Fruit fly (Drosophila melanogaster) whole organism, prepupa: ENCODE results near the gene CG13318.

Source experiments
- Blimp-1 ChIP-seq: fragments of 200-800 bp; sonication (Bioruptor generic); optimal IDR thresholded peaks from 3 replicates; lab custom pipeline; 2017; ENCODE audit warnings: missing biosample characterization, missing genetic modification characterization, mild to moderate bottlenecking, moderate library complexity, missing genetic modification reagents
- CG10669 ChIP-seq: fragments of 200-800 bp; sonication (Bioruptor generic); optimal IDR thresholded peaks from 3 replicates; lab custom pipeline; 2018; ENCODE audit warnings: missing biosample characterization, mild to moderate bottlenecking, missing genetic modification characterization, moderate library complexity
- CG11762 ChIP-seq: fragments of 200-800 bp; sonication (Bioruptor generic); optimal IDR thresholded peaks from 3 replicates; lab custom pipeline; 2016; ENCODE audit warnings: missing biosample characterization, missing genetic modification characterization; ENCODE audit not compliant: insufficient read depth
- CG11902 ChIP-seq: fragments of 200-800 bp; sonication (Bioruptor generic); optimal IDR thresholded peaks from 3 replicates; lab custom pipeline; 2016; ENCODE audit warnings: missing biosample characterization, missing genetic modification characterization
- CG1621 ChIP-seq: fragments of 200-800 bp; sonication (Bioruptor generic); optimal IDR thresholded peaks from 3 replicates; lab custom pipeline; 2018; ENCODE audit warnings: missing biosample characterization, mild to moderate bottlenecking, missing genetic modification characterization
- CG16779 ChIP-seq: fragments of 200-800 bp; sonication (Bioruptor generic); optimal IDR thresholded peaks from 3 replicates; lab custom pipeline; 2017; ENCODE audit warnings: missing biosample characterization, mild to moderate bottlenecking, missing genetic modification characterization
- CG3032 ChIP-seq: fragments of 200-800 bp; optimal IDR thresholded peaks from 2 replicates; lab custom pipeline; 2019; ENCODE audit warnings: missing biosample characterization, mild to moderate bottlenecking, missing genetic modification characterization, moderate library complexity
- CG31627 ChIP-seq: fragments of 200-800 bp; sonication (Bioruptor generic); optimal IDR thresholded peaks from 3 replicates; lab custom pipeline; 2016; ENCODE audit warnings: missing biosample characterization, missing genetic modification characterization
- CG32006 ChIP-seq: fragments of 200-800 bp; sonication (Bioruptor generic); optimal IDR thresholded peaks from 3 replicates; lab custom pipeline; 2017; ENCODE audit warnings: missing biosample characterization, mild to moderate bottlenecking, missing genetic modification characterization
- CG3919 ChIP-seq: fragments of 200-800 bp; sonication (Bioruptor generic); optimal IDR thresholded peaks from 3 replicates; lab custom pipeline; 2016; ENCODE audit warnings: missing biosample characterization, missing genetic modification characterization
- CG6163 ChIP-seq: fragments of 200-800 bp; sonication (Bioruptor generic); IDR thresholded peaks from 3 replicates; pipeline ENCODE4 v1.3.6; 2022; ENCODE audit warnings: missing biosample characterization, missing genetic modification characterization
- CG6276 ChIP-seq: fragments of 200-800 bp; sonication (Bioruptor generic); optimal IDR thresholded peaks from 2 replicates; lab custom pipeline; 2017; ENCODE audit warnings: missing biosample characterization, mild to moderate bottlenecking, missing genetic modification characterization
- CG6792 ChIP-seq: fragments of 200-800 bp; sonication (Bioruptor generic); optimal IDR thresholded peaks from 3 replicates; lab custom pipeline; 2016; ENCODE audit warnings: missing biosample characterization, missing genetic modification characterization
- CG6808 ChIP-seq: fragments of 200-800 bp; sonication (Bioruptor generic); optimal IDR thresholded peaks from 3 replicates; lab custom pipeline; 2017; ENCODE audit warnings: missing biosample characterization, missing genetic modification characterization, mild to moderate bottlenecking, moderate library complexity, missing genetic modification reagents
- CG6854 ChIP-seq: fragments of 200-800 bp; sonication (Bioruptor generic); optimal IDR thresholded peaks from 2 replicates; lab custom pipeline; 2017; ENCODE audit warnings: missing biosample characterization, mild to moderate bottlenecking, missing genetic modification characterization
- CG7368 ChIP-seq: fragments of 200-800 bp; sonication (Bioruptor generic); optimal IDR thresholded peaks from 3 replicates; lab custom pipeline; 2016; ENCODE audit warnings: missing biosample characterization, missing genetic modification characterization
- CG8319 ChIP-seq: fragments of 200-800 bp; sonication (Bioruptor generic); optimal IDR thresholded peaks from 3 replicates; lab custom pipeline; 2016; ENCODE audit warnings: missing biosample characterization, missing genetic modification characterization
- CG8632 ChIP-seq: fragments of 200-800 bp; sonication (Bioruptor generic); optimal IDR thresholded peaks from 3 replicates; lab custom pipeline; 2016; ENCODE audit warnings: missing biosample characterization, missing genetic modification characterization
- CG9139 ChIP-seq: fragments of 200-800 bp; sonication (Bioruptor generic); optimal IDR thresholded peaks from 3 replicates; lab custom pipeline; 2017; ENCODE audit warnings: missing biosample characterization, mild to moderate bottlenecking, missing genetic modification characterization
- Eip75B ChIP-seq: fragments of 200-800 bp; sonication (Bioruptor generic); optimal IDR thresholded peaks from 3 replicates; lab custom pipeline; 2016; ENCODE audit warnings: missing biosample characterization, missing genetic modification characterization
- Eip78C ChIP-seq: fragments of 200-800 bp; sonication (Bioruptor generic); peaks from one replicate; lab custom pipeline; 2016; ENCODE audit warnings: missing biosample characterization, missing genetic modification characterization
- Eip93F ChIP-seq: fragments of 200-800 bp; sonication (Bioruptor generic); optimal IDR thresholded peaks from 2 replicates; lab custom pipeline; 2016; ENCODE audit warnings: missing biosample characterization, mild to moderate bottlenecking, missing genetic modification characterization
- Ets21C ChIP-seq: fragments of 200-800 bp; sonication (Bioruptor generic); optimal IDR thresholded peaks from 3 replicates; lab custom pipeline; 2016; ENCODE audit warnings: missing biosample characterization, missing genetic modification characterization
- Ets96B ChIP-seq: fragments of 200-800 bp; optimal IDR thresholded peaks from 2 replicates; lab custom pipeline; 2019; ENCODE audit warnings: missing biosample characterization, mild to moderate bottlenecking, missing genetic modification characterization, moderate library complexity
- Hr39 ChIP-seq: fragments of 200-800 bp; sonication (Bioruptor generic); optimal IDR thresholded peaks from 2 replicates; lab custom pipeline; 2016; ENCODE audit warnings: missing biosample characterization, missing genetic modification characterization
- Hr4 ChIP-seq: fragments of 200-800 bp; sonication (Bioruptor generic); optimal IDR thresholded peaks from 3 replicates; lab custom pipeline; 2016; ENCODE audit warnings: missing biosample characterization, missing genetic modification characterization
- Lpt ChIP-seq: fragments of 200-800 bp; sonication (Bioruptor generic); optimal IDR thresholded peaks from 3 replicates; lab custom pipeline; 2016; ENCODE audit warnings: missing biosample characterization, missing genetic modification characterization
- Sox102F ChIP-seq: fragments of 200-800 bp; sonication (Bioruptor generic); optimal IDR thresholded peaks from 2 replicates; lab custom pipeline; 2016; ENCODE audit warnings: missing biosample characterization, mild to moderate bottlenecking, missing genetic modification characterization
- Sox14 ChIP-seq: fragments of 200-800 bp; sonication (Bioruptor generic); optimal IDR thresholded peaks from 3 replicates; lab custom pipeline; 2016; ENCODE audit warnings: missing biosample characterization, missing genetic modification characterization
- achi ChIP-seq: fragments of 200-800 bp; sonication (Bioruptor generic); optimal IDR thresholded peaks from 3 replicates; lab custom pipeline; 2016; ENCODE audit warnings: missing biosample characterization, missing genetic modification characterization
- acj6 ChIP-seq: fragments of 200-800 bp; sonication (Bioruptor generic); optimal IDR thresholded peaks from 3 replicates; lab custom pipeline; 2016; ENCODE audit warnings: missing biosample characterization, missing genetic modification characterization
- cyc ChIP-seq: fragments of 200-800 bp; sonication (Bioruptor generic); optimal IDR thresholded peaks from 3 replicates; lab custom pipeline; 2016; ENCODE audit warnings: missing biosample characterization, missing genetic modification characterization
- dac ChIP-seq: fragments of 200-800 bp; sonication (Bioruptor generic); optimal IDR thresholded peaks from 2 replicates; lab custom pipeline; 2017; ENCODE audit warnings: missing biosample characterization, mild to moderate bottlenecking, missing genetic modification characterization
- dsx ChIP-seq: fragments of 200-800 bp; optimal IDR thresholded peaks from 3 replicates; lab custom pipeline; 2019; ENCODE audit warnings: missing biosample characterization, mild to moderate bottlenecking, missing genetic modification characterization, moderate library complexity; ENCODE audit not compliant: poor library complexity, severe bottlenecking
- eg ChIP-seq: fragments of 200-800 bp; sonication (Bioruptor generic); IDR thresholded peaks from 3 replicates; pipeline ENCODE4 v1.3.6; 2022; ENCODE audit warnings: missing biosample characterization, missing genetic modification characterization
- esn ChIP-seq: fragments of 200-800 bp; sonication (Bioruptor generic); optimal IDR thresholded peaks from 2 replicates; lab custom pipeline; 2016; ENCODE audit warnings: missing biosample characterization, mild to moderate bottlenecking, missing genetic modification characterization, moderate library complexity
- fd59A ChIP-seq: fragments of 200-800 bp; sonication (Bioruptor generic); optimal IDR thresholded peaks from 2 replicates; lab custom pipeline; 2017; ENCODE audit warnings: missing biosample characterization, mild to moderate bottlenecking, missing genetic modification characterization, missing genetic modification reagents
- fkh ChIP-seq: fragments of 200-800 bp; sonication (Bioruptor generic); optimal IDR thresholded peaks from 3 replicates; lab custom pipeline; 2017; ENCODE audit warnings: missing biosample characterization, mild to moderate bottlenecking, missing genetic modification characterization, moderate library complexity
- lz ChIP-seq: fragments of 200-800 bp; sonication (Bioruptor generic); optimal IDR thresholded peaks from 3 replicates; lab custom pipeline; 2016; ENCODE audit warnings: missing biosample characterization, missing genetic modification characterization
- net ChIP-seq: fragments of 200-800 bp; sonication (Bioruptor generic); optimal IDR thresholded peaks from 3 replicates; lab custom pipeline; 2016; ENCODE audit warnings: missing biosample characterization, missing genetic modification characterization
- pdm3 ChIP-seq: fragments of 200-800 bp; sonication (Bioruptor generic); optimal IDR thresholded peaks from 3 replicates; lab custom pipeline; 2016; ENCODE audit warnings: missing biosample characterization, missing genetic modification characterization
- salr ChIP-seq, 2 experiments: fragments of 200-800 bp; sonication (Bioruptor generic); optimal IDR thresholded peaks; 3 replicates each; lab custom pipeline; 2016 to 2018; ENCODE audit warnings: missing biosample characterization in 2 of 2, missing genetic modification characterization in 2 of 2, mild to moderate bottlenecking in 1 of 2
- svp ChIP-seq: fragments of 200-800 bp; sonication (Bioruptor generic); peaks from one replicate; lab custom pipeline; 2016; ENCODE audit warnings: missing biosample characterization, missing genetic modification characterization
- topi ChIP-seq: fragments of 200-800 bp; sonication (Bioruptor generic); optimal IDR thresholded peaks from 3 replicates; lab custom pipeline; 2016; ENCODE audit warnings: missing biosample characterization, missing genetic modification characterization
- vri ChIP-seq: fragments of 200-800 bp; sonication (Bioruptor generic); optimal IDR thresholded peaks from 3 replicates; lab custom pipeline; 2016; ENCODE audit warnings: missing biosample characterization, mild to moderate bottlenecking, missing genetic modification characterization

CG13318 gene

DNA sequence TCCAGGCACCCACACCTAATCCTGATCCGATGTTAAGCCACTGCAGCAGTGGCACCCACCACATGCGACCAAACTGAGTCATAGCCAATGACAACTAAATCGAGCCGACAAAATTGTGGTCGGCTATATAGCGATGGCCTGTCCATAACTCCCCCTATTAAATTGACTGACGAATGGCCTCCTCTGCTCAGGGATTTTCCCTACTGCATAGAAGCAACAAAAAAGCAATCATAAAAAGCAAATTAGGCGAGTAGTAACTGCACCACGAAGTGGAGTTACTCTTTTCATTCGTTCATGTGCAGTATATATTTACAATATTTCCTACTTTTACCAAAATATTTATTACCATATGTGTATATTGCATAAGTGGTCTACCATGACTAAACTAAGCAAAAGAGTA lies at the start of gene CG13318:
Gene CG13318, minus strand, starts transcription at position 101 of the 400 bp plus-strand sequence.
- TF ChIP-seq svp (no peak), CG6808 (GFP tag; lab: Kevin White, UChicago) (no peak), Eip75B (no peak), achi (GFP tag; lab: Kevin White, UChicago) (no peak), CG1621 (tag; lab: Kevin White, UChicago) (no peak), Sox102F (GFP tag; lab: Kevin White, UChicago) (no peak), CG11762 (GFP tag; lab: Kevin White, UChicago) (no peak), CG9139 (no peak), eg (GFP tag; lab: Robert Waterston, UW) (no peak), Sox14 (GFP tag; lab: Kevin White, UChicago) (no peak), lz (GFP tag; lab: Kevin White, UChicago) (no peak), dac (GFP tag; lab: Kevin White, UChicago) (no peak), CG32006 (no peak), CG10669 (GFP tag; lab: Kevin White, UChicago) (no peak), vri (GFP tag; lab: Kevin White, UChicago) (no peak), CG11902 (GFP tag; lab: Kevin White, UChicago) (no peak), salr (GFP tag; optimal IDR thresholded peaks at IDR 0.05; lab: Kevin White, UChicago) (no peak)

DNA sequence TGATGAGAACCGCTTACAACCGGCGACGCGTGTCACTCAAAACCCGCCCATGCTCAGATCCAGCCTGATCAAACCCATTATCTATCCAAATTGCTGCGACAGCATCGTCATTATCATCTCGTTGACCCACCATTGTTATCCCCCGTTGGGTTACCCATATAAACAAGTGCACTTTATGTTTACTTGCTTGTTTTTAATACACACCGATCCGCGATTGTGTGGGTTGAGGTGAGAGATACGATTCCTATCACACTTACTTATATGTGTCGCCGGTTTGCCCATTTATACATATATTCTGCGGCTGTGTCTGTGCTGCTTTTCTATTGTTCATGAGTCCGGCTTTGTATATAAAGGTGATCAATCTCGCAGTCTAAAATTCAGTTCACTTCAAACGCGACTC lies 49.1 kb upstream of the CG13318 start, which contains the start of gene CG8369:
Gene CG8369, plus strand, starts transcription at position 386 of the 400 bp plus-strand sequence.
- TF ChIP-seq CG10669 (GFP tag; lab: Kevin White, UChicago), result no peak
- no peak for TF ChIP-seq Sox102F (GFP tag; lab: Kevin White, UChicago)
- no peak for TF ChIP-seq acj6 (GFP tag; lab: Kevin White, UChicago)
- peak; percentile 98 for TF ChIP-seq svp
- no peak for TF ChIP-seq CG11762 (GFP tag; lab: Kevin White, UChicago)
- peak; percentile 7 for TF ChIP-seq fkh (GFP tag; lab: Kevin White, UChicago)
- no peak for TF ChIP-seq pdm3
- no peak for TF ChIP-seq fd59A (GFP tag; lab: Kevin White, UChicago)
- TF ChIP-seq eg (GFP tag; lab: Robert Waterston, UW), result no peak
- TF ChIP-seq, all 60 proteins: peak for 2

DNA sequence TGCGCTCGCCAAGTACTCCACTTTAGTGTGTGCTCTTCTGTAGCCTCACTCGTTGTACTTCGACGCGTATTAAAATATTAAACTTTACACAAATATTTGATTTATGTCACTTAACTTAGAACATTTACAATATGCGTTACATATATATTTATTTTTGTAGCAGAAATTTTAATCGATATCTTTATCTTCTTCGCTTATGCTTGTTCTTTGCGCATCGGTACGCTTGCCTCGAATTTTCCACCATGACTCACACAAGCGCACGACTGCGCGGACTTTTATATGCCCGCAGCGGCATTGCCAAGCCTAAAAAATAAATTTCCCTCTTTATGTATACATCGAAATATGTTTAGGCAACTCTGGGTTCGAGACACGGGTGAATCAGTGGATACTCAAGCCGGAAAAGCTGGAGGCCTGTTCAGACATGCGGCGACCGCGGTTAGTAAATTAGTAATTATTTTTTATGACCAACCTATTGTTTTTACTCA lies 48.0 kb upstream of the CG13318 start, which contains the start of gene aqz:
Gene aqz, minus strand, starts transcription at position 255 of the 485 bp plus-strand sequence.
- peak; percentile 82 for TF ChIP-seq svp
- peak; percentile 48 for TF ChIP-seq Eip75B
- peak; percentile 42 for TF ChIP-seq esn (GFP tag; lab: Kevin White, UChicago)
- peak; percentile 49 for TF ChIP-seq dsx (GFP tag; lab: Kevin White, UChicago)
- peak; percentile 28 for TF ChIP-seq Ets21C (GFP tag; lab: Kevin White, UChicago)
- peak; percentile 10 for TF ChIP-seq Ets96B (tag; lab: Kevin White, UChicago)
- TF ChIP-seq net, result peak; percentile 55
- peak; percentile 62 for TF ChIP-seq vri (GFP tag; lab: Kevin White, UChicago)
- TF ChIP-seq CG8319 (GFP tag; lab: Kevin White, UChicago), result no peak
- TF ChIP-seq CG6163 (GFP tag; lab: Robert Waterston, UW), result peak; percentile 81
- peak; percentile 58 for TF ChIP-seq Eip78C (GFP tag; lab: Kevin White, UChicago)
- peak; percentile 24 for TF ChIP-seq Blimp-1 (GFP tag; lab: Kevin White, UChicago)
- TF ChIP-seq lz (GFP tag; lab: Kevin White, UChicago), result peak; percentile 11
- TF ChIP-seq CG3919 (GFP tag; lab: Kevin White, UChicago), result peak; percentile 45
- TF ChIP-seq Eip93F (GFP tag; lab: Kevin White, UChicago), result peak; percentile 23
- TF ChIP-seq eg (GFP tag; lab: Robert Waterston, UW), result peak; percentile 57; the same call in 2 of the 3 replicates
- TF ChIP-seq CG31627, result peak; percentile 36
- TF ChIP-seq CG6276, result no peak
- peak; percentile 38 for TF ChIP-seq CG6792 (GFP tag; lab: Kevin White, UChicago)
- TF ChIP-seq topi, result peak; percentile 38
- peak; percentile 47 for TF ChIP-seq CG16779
- peak; percentile 81 for TF ChIP-seq Sox14 (GFP tag; lab: Kevin White, UChicago)
- TF ChIP-seq CG6808 (GFP tag; lab: Kevin White, UChicago), result peak; percentile 21
- peak; percentile 30 for TF ChIP-seq acj6 (GFP tag; lab: Kevin White, UChicago)
- peak; percentile 84 for TF ChIP-seq CG1621 (tag; lab: Kevin White, UChicago)
- peak; percentile 41 for TF ChIP-seq CG6854 (GFP tag; lab: Kevin White, UChicago)
- TF ChIP-seq Sox102F (GFP tag; lab: Kevin White, UChicago), result peak; percentile 56
- no peak for TF ChIP-seq CG8632 (GFP tag; lab: Kevin White, UChicago)
- TF ChIP-seq dac (GFP tag; lab: Kevin White, UChicago), result peak; percentile 2
- TF ChIP-seq CG7368, result peak; percentile 16
- peak; percentile 40 for TF ChIP-seq CG3032 (tag; lab: Kevin White, UChicago)
- peak; percentile 24 for TF ChIP-seq cyc (GFP tag; lab: Kevin White, UChicago)
- peak; percentile 22 for TF ChIP-seq Lpt (GFP tag; lab: Kevin White, UChicago)
- peak; percentile 42 for TF ChIP-seq Hr39
- TF ChIP-seq Hr4 (GFP tag; lab: Kevin White, UChicago), result peak; percentile 18
